Fruit fly (Drosophila melanogaster) whole organism, embryonic: Measurements from ENCODE around the gene lap.

Source experiments
- BEAF-32 ChIP-seq: fragments of 200-800 bp; sonication (Bioruptor generic); optimal IDR thresholded peaks from 3 replicates; lab custom pipeline; 2017; ENCODE audit warnings: missing biosample characterization, missing genetic modification characterization, mild to moderate bottlenecking, moderate library complexity, missing genetic modification reagents
- Bgb ChIP-seq: fragments of 200-800 bp; sonication (Bioruptor generic); IDR thresholded peaks from 2 replicates; pipeline ENCODE4 v1.3.6; 2022; ENCODE audit warnings: missing biosample characterization, missing genetic modification characterization; ENCODE audit not compliant: partially characterized antibody
- CG13287 ChIP-seq: fragments of 200-800 bp; sonication (Bioruptor generic); IDR thresholded peaks from 2 replicates; pipeline ENCODE4 v1.3.6; 2022; ENCODE audit warnings: missing biosample characterization, missing genetic modification characterization; ENCODE audit not compliant: partially characterized antibody
- CG14860 ChIP-seq: fragments of 200-800 bp; sonication (Bioruptor generic); IDR thresholded peaks from 3 replicates; pipeline ENCODE4 v1.3.6; 2022; ENCODE audit warnings: missing biosample characterization, missing genetic modification characterization; ENCODE audit not compliant: partially characterized antibody
- CG16813 ChIP-seq: fragments of 200-800 bp; sonication (Bioruptor generic); IDR thresholded peaks from 3 replicates; pipeline ENCODE4 v1.3.6; 2022; ENCODE audit warnings: missing biosample characterization, missing genetic modification characterization; ENCODE audit not compliant: partially characterized antibody
- CG2875 ChIP-seq: fragments of 200-800 bp; sonication (Bioruptor generic); optimal IDR thresholded peaks from 2 replicates; lab custom pipeline; 2017; ENCODE audit warnings: missing biosample characterization, mild to moderate bottlenecking, missing genetic modification characterization, missing genetic modification reagents
- CG32532 ChIP-seq: fragments of 200-800 bp; sonication (Bioruptor generic); IDR thresholded peaks from 2 replicates; pipeline ENCODE4 v1.3.6; 2022; ENCODE audit warnings: missing biosample characterization, missing genetic modification characterization
- CG34224 ChIP-seq: fragments of 200-800 bp; sonication (Bioruptor generic); IDR thresholded peaks from 3 replicates; pipeline ENCODE4 v1.3.6; 2022; ENCODE audit warnings: missing biosample characterization, missing genetic modification characterization; ENCODE audit not compliant: partially characterized antibody
- CG34422 ChIP-seq: fragments of 200-800 bp; sonication (Bioruptor generic); IDR thresholded peaks from 3 replicates; pipeline ENCODE4 v1.3.6; 2022; ENCODE audit warnings: missing biosample characterization, missing genetic modification characterization
- CG6254 ChIP-seq: fragments of 200-800 bp; sonication (Bioruptor generic); optimal IDR thresholded peaks from 3 replicates; lab custom pipeline; 2017; ENCODE audit warnings: mild to moderate bottlenecking, missing biosample characterization, missing genetic modification reagents, missing genetic modification characterization
- CG8924 ChIP-seq: fragments of 200-800 bp; optimal IDR thresholded peaks from 3 replicates; lab custom pipeline; 2019; ENCODE audit warnings: missing biosample characterization, mild to moderate bottlenecking, missing genetic modification characterization, moderate library complexity
- CG9727 ChIP-seq: fragments of 200-800 bp; sonication (Bioruptor generic); optimal IDR thresholded peaks from 3 replicates; lab custom pipeline; 2017; ENCODE audit warnings: missing biosample characterization, mild to moderate bottlenecking, missing genetic modification characterization
- CG9817 ChIP-seq: fragments of 200-800 bp; sonication (Bioruptor generic); optimal IDR thresholded peaks from 2 replicates; lab custom pipeline; 2018; ENCODE audit warnings: missing biosample characterization, mild to moderate bottlenecking, missing genetic modification characterization, moderate library complexity
- Dp ChIP-seq: fragments of 200-800 bp; sonication (Bioruptor generic); optimal IDR thresholded peaks from 2 replicates; lab custom pipeline; 2018; ENCODE audit warnings: missing biosample characterization, mild to moderate bottlenecking, missing genetic modification characterization, moderate library complexity
- Dref ChIP-seq: fragments of 200-800 bp; sonication (Bioruptor generic); IDR thresholded peaks from 2 replicates; pipeline ENCODE4 v1.3.6; 2022; ENCODE audit warnings: missing biosample characterization, missing genetic modification characterization
- HLH3B ChIP-seq: fragments of 200-800 bp; sonication (Bioruptor generic); IDR thresholded peaks from 2 replicates; pipeline ENCODE4 v1.3.6; 2022; ENCODE audit warnings: missing biosample characterization, missing genetic modification characterization
- MBD-R2 ChIP-seq: fragments of 200-800 bp; sonication (Bioruptor generic); IDR thresholded peaks from 2 replicates; pipeline ENCODE4 v1.3.6; 2022; ENCODE audit warnings: missing biosample characterization, missing genetic modification characterization
- MESR4 ChIP-seq: fragments of 200-800 bp; sonication (Bioruptor generic); optimal IDR thresholded peaks from 2 replicates; lab custom pipeline; 2018; ENCODE audit warnings: missing biosample characterization, mild to moderate bottlenecking, missing genetic modification characterization, moderate library complexity
- Myb ChIP-seq: fragments of 200-800 bp; sonication (Bioruptor generic); optimal IDR thresholded peaks from 2 replicates; lab custom pipeline; 2016; ENCODE audit warnings: missing biosample characterization, missing genetic modification characterization
- Scr ChIP-seq: fragments of 200-800 bp; sonication (Bioruptor generic); IDR thresholded peaks from 2 replicates; pipeline ENCODE4 v1.3.6; 2022; ENCODE audit warnings: missing biosample characterization, missing genetic modification characterization; ENCODE audit not compliant: partially characterized antibody
- Sry-β ChIP-seq: fragments of 200-800 bp; sonication (Bioruptor generic); optimal IDR thresholded peaks from 2 replicates; lab custom pipeline; 2018; ENCODE audit warnings: missing biosample characterization, mild to moderate bottlenecking, missing genetic modification characterization, moderate library complexity
- Sry-δ ChIP-seq: fragments of 200-800 bp; sonication (Bioruptor generic); optimal IDR thresholded peaks from 2 replicates; lab custom pipeline; 2016; ENCODE audit warnings: missing biosample characterization, missing genetic modification characterization
- al ChIP-seq: fragments of 200-800 bp; sonication (Bioruptor generic); IDR thresholded peaks from 2 replicates; pipeline ENCODE4 v1.3.6; 2022; ENCODE audit warnings: missing biosample characterization, missing genetic modification characterization
- amos ChIP-seq: fragments of 200-800 bp; sonication (Bioruptor generic); IDR thresholded peaks from 2 replicates; pipeline ENCODE4 v1.3.6; 2022; ENCODE audit warnings: missing biosample characterization, missing genetic modification characterization; ENCODE audit not compliant: partially characterized antibody
- bigmax ChIP-seq: fragments of 200-800 bp; sonication (Bioruptor generic); optimal IDR thresholded peaks from 2 replicates; lab custom pipeline; 2018; ENCODE audit warnings: missing biosample characterization, mild to moderate bottlenecking, missing genetic modification characterization
- chinmo ChIP-seq: fragments of 200-800 bp; sonication (Bioruptor generic); IDR thresholded peaks from 4 replicates; pipeline ENCODE4 v1.3.6; 2022; ENCODE audit warnings: missing biosample characterization, missing genetic modification characterization; ENCODE audit not compliant: partially characterized antibody
- crp ChIP-seq, 2 experiments: fragments of 200-800 bp; sonication (Bioruptor generic); optimal IDR thresholded peaks; 2 replicates in 1 of 2; 3 replicates in 1 of 2; lab custom pipeline; 2017; ENCODE audit warnings: missing biosample characterization in 2 of 2, missing genetic modification characterization in 2 of 2, mild to moderate bottlenecking in 1 of 2, moderate library complexity in 1 of 2
- fu2 ChIP-seq: fragments of 200-800 bp; sonication (Bioruptor generic); optimal IDR thresholded peaks from 2 replicates; lab custom pipeline; 2016; ENCODE audit warnings: missing biosample characterization, missing genetic modification characterization
- gfzf ChIP-seq: fragments of 200-800 bp; sonication (Bioruptor generic); optimal IDR thresholded peaks from 2 replicates; lab custom pipeline; 2016; ENCODE audit warnings: missing biosample characterization, mild to moderate bottlenecking, missing genetic modification characterization, moderate library complexity
- hbn ChIP-seq: fragments of 200-800 bp; sonication (Bioruptor generic); IDR thresholded peaks from 2 replicates; pipeline ENCODE4 v1.3.6; 2022; ENCODE audit warnings: missing biosample characterization, missing genetic modification characterization; ENCODE audit not compliant: partially characterized antibody
- hkb ChIP-seq, 2 experiments: fragments of 200-800 bp in 1 of 2; fragments of >200 bp in 1 of 2; sonication (Bioruptor generic) in 1 of 2; IDR thresholded peaks in 1 of 2; optimal IDR thresholded peaks in 1 of 2; 2 replicates each; pipeline versions ENCODE4 v1.3.6 to Lab custom; 2017 to 2022; ENCODE audit warnings: missing biosample characterization in 1 of 2, missing genetic modification characterization in 1 of 2
- inv ChIP-seq: fragments of 200-800 bp; sonication (Bioruptor generic); IDR thresholded peaks from 2 replicates; pipeline ENCODE4 v1.3.6; 2022; ENCODE audit warnings: missing biosample characterization, missing genetic modification characterization; ENCODE audit not compliant: partially characterized antibody
- kah ChIP-seq: fragments of 200-800 bp; sonication (Bioruptor generic); optimal IDR thresholded peaks from 2 replicates; lab custom pipeline; 2018; ENCODE audit warnings: missing biosample characterization, mild to moderate bottlenecking, missing genetic modification characterization
- kni ChIP-seq: fragments of 200-800 bp; sonication (Bioruptor generic); optimal IDR thresholded peaks from 3 replicates; lab custom pipeline; 2017; ENCODE audit warnings: mild to moderate bottlenecking, missing biosample characterization, missing genetic modification reagents, missing genetic modification characterization
- onecut ChIP-seq: fragments of 200-800 bp; sonication (Bioruptor generic); IDR thresholded peaks from 2 replicates; pipeline ENCODE4 v1.3.6; 2022; ENCODE audit warnings: missing biosample characterization, missing genetic modification characterization
- prd ChIP-seq, 3 experiments: fragments of >200 bp in 2 of 3; fragments of 200-800 bp in 1 of 3; sonication (Bioruptor generic) in 1 of 3; optimal IDR thresholded peaks in 2 of 3; IDR thresholded peaks in 1 of 3; 2 replicates in 2 of 3; 3 replicates in 1 of 3; pipeline versions ENCODE4 v1.3.6 to Lab custom; 2017 to 2022; ENCODE audit warnings: missing biosample characterization in 1 of 3, missing genetic modification characterization in 1 of 3
- pzg ChIP-seq: fragments of 200-800 bp; sonication (Bioruptor generic); optimal IDR thresholded peaks from 3 replicates; lab custom pipeline; 2018; ENCODE audit warnings: missing biosample characterization, mild to moderate bottlenecking, missing genetic modification characterization, moderate library complexity
- row ChIP-seq: fragments of 200-800 bp; sonication (Bioruptor generic); IDR thresholded peaks from 3 replicates; pipeline ENCODE4 v1.3.6; 2022; ENCODE audit warnings: missing biosample characterization, missing genetic modification characterization
- sc ChIP-seq, 3 experiments: fragments of >200 bp in 2 of 3; fragments of 200-800 bp in 1 of 3; sonication (Bioruptor generic) in 1 of 3; optimal IDR thresholded peaks; 2 replicates in 2 of 3; 3 replicates in 1 of 3; lab custom pipeline; 2017; ENCODE audit warnings: mild to moderate bottlenecking in 1 of 3, missing biosample characterization in 1 of 3, missing genetic modification characterization in 1 of 3, missing genetic modification reagents in 1 of 3
- seq ChIP-seq: fragments of 200-800 bp; sonication (Bioruptor generic); IDR thresholded peaks from 2 replicates; pipeline ENCODE4 v1.3.6; 2022; ENCODE audit warnings: missing biosample characterization, missing genetic modification characterization
- unc-4 ChIP-seq: fragments of 200-800 bp; sonication (Bioruptor generic); IDR thresholded peaks from 2 replicates; pipeline ENCODE4 v1.3.6; 2022; ENCODE audit warnings: missing biosample characterization, missing genetic modification characterization; ENCODE audit not compliant: partially characterized antibody
- wek ChIP-seq: fragments of 200-800 bp; sonication (Bioruptor generic); optimal IDR thresholded peaks from 3 replicates; lab custom pipeline; 2018; ENCODE audit warnings: missing biosample characterization, mild to moderate bottlenecking, missing genetic modification characterization, moderate library complexity
- z ChIP-seq: fragments of 200-800 bp; sonication (Bioruptor generic); IDR thresholded peaks from 3 replicates; pipeline ENCODE4 v1.3.6; 2022; ENCODE audit warnings: missing biosample characterization, missing genetic modification characterization
- zfh1 ChIP-seq: fragments of 200-800 bp; sonication (Bioruptor generic); IDR thresholded peaks from 3 replicates; pipeline ENCODE4 v1.3.6; 2022; ENCODE audit warnings: missing biosample characterization, missing genetic modification characterization

Gene lap

DNA sequence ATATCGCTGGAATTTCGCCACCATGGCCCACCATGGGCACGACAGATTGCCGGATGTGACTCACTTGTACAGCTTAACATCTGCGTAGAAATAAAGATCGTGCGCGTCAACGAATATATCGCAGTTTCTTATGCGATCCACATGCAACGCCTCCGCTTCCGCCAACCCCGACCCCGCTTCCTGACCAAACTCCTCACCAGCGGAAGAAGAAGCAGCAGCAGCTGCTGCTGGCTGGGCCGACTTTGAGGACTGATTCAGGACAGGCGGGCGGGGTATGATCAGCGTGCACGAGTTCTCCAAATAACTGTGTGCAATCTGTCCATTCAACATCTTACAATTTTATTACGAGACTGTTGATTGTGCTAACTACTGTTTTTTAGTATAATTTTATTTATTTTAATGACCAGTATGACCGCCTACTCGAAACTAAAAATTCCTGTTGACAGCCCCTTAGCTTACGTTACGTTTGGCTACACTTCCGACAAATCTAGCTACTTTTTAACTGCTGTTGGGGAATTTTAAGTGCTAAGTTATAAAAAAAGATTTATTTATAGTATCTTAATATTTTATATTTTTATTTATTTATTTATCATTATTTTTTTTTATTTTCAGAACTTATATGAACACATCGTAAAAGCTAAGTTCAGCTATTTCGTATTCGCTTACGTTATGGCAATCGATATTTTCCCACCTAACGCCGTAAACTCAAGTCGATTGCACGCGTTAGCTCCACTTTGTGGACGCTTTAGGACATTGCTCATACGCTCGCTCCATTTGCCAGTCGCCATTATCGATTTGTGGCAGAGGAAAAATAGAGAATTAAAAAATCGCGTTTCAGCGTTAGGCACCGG lies at the start of gene lap, which contains the start of gene CG10055:
TSS of gene lap (plus strand) at position 753 of the 851 bp plus-strand sequence.
TSS of gene CG10055 (minus strand) at position 432 of the 851 bp plus-strand sequence.
- TF ChIP-seq HLH3B (GFP tag; lab: Robert Waterston, UW) (no peak), CG16813 (GFP tag; lab: Robert Waterston, UW) (peak; percentile 52; the same call in 2 of the 3 replicates), unc-4 (GFP tag; lab: Robert Waterston, UW) (peak; percentile 42; the same call in 1 of the 2 replicates), wek (no peak), MESR4 (GFP tag; lab: Kevin White, UChicago) (peak; percentile 92), Bgb (GFP tag; lab: Robert Waterston, UW) (peak; percentile 57; the same call in 1 of the 2 replicates), prd (optimal IDR thresholded peaks at IDR 0.05; lab: Kevin White, UChicago) (no peak), prd (GFP tag; IDR thresholded peaks at IDR 0.05; lab: Robert Waterston, UW) (no peak), CG32532 (GFP tag; lab: Robert Waterston, UW) (no peak), hkb (optimal IDR thresholded peaks at IDR 0.05; lab: Kevin White, UChicago) (no peak), hkb (GFP tag; IDR thresholded peaks at IDR 0.05; lab: Robert Waterston, UW) (no peak), sc (optimal IDR thresholded peaks at IDR 0.05; lab: Kevin White, UChicago) (no peak), sc (GFP tag; optimal IDR thresholded peaks at IDR 0.05; lab: Kevin White, UChicago) (no peak), onecut (GFP tag; lab: Robert Waterston, UW) (peak; percentile 99), CG9817 (tag; lab: Kevin White, UChicago) (no peak), CG9727 (GFP tag; lab: Kevin White, UChicago) (peak; percentile 9), amos (GFP tag; lab: Robert Waterston, UW) (peak; percentile 61), CG14860 (peak; percentile 38; the same call in 1 of the 3 replicates), Dp (GFP tag; lab: Kevin White, UChicago) (peak; percentile 0), fu2 (no peak), kni (GFP tag; lab: Kevin White, UChicago) (no peak), crp (GFP tag; optimal IDR thresholded peaks at IDR 0.05; lab: Kevin White, UChicago) (peak in 1 of 2 experiments; percentile 4), CG6254 (GFP tag; lab: Kevin White, UChicago) (no peak), chinmo (GFP tag; lab: Robert Waterston, UW) (0 out of 4 replicates have a peak, but pooled peaks have one; percentile 25), Sry-β (GFP tag; lab: Kevin White, UChicago) (peak; percentile 79), BEAF-32 (peak; percentile 72), Myb (no peak), inv (GFP tag; lab: Robert Waterston, UW) (peak; percentile 37; the same call in 1 of the 2 replicates), z (GFP tag; lab: Robert Waterston, UW) (no peak), Dref (GFP tag; lab: Robert Waterston, UW) (peak; percentile 83), Sry-δ (GFP tag; lab: Kevin White, UChicago) (peak; percentile 66), CG13287 (GFP tag; lab: Robert Waterston, UW) (peak; percentile 45; the same call in 1 of the 2 replicates), bigmax (GFP tag; lab: Kevin White, UChicago) (no peak), CG8924 (tag; lab: Kevin White, UChicago) (peak; percentile 20), CG34422 (peak; percentile 45; the same call in 1 of the 3 replicates), gfzf (peak; percentile 93), row (GFP tag; lab: Robert Waterston, UW) (peak; percentile 50), al (GFP tag; lab: Robert Waterston, UW) (no peak), Scr (GFP tag; lab: Robert Waterston, UW) (peak; percentile 60; the same call in 1 of the 2 replicates), CG34224 (GFP tag; lab: Robert Waterston, UW) (no peak), kah (no peak), seq (GFP tag; lab: Robert Waterston, UW) (no peak), CG2875 (no peak), zfh1 (no peak), hbn (0 out of 2 replicates have a peak, but pooled peaks have one; percentile 20), MBD-R2 (peak; percentile 73), pzg (GFP tag; lab: Kevin White, UChicago) (peak; percentile 73)
